Worm (Caenorhabditis elegans): Measurements from ENCODE around the gene tut-2.

The tut-2 gene

ce11 chrV:10699122-10699521, 41.1 kb downstream of the tut-2 start:
- no peak for TF ChIP-seq ceh-2 (tag; optimal IDR thresholded peaks at IDR 0.05)
- no peak for TF ChIP-seq ceh-18 (tag; optimal IDR thresholded peaks at IDR 0.05)
- TF ChIP-seq F13H6.1 (tag; optimal IDR thresholded peaks at IDR 0.05): no peak
- TF ChIP-seq fax-1 (tag; optimal IDR thresholded peaks at IDR 0.05): no peak
- TF ChIP-seq hlh-15 (tag; optimal IDR thresholded peaks at IDR 0.05): no peak
- TF ChIP-seq ceh-19 (GFP tag; optimal IDR thresholded peaks at IDR 0.05): no peak
- no peak for TF ChIP-seq lim-6 (tag; optimal IDR thresholded peaks at IDR 0.05)
- no peak for TF ChIP-seq ttx-3 (tag; optimal IDR thresholded peaks at IDR 0.05)
- TF ChIP-seq ztf-16 (tag; optimal IDR thresholded peaks at IDR 0.05): no peak

- TF ChIP-seq ceh-22 (tag; optimal IDR thresholded peaks at IDR 0.05): no peak
- no peak for TF ChIP-seq eyg-1 (tag; optimal IDR thresholded peaks at IDR 0.05)
Observed at ce11 chrV:10702249-10702648, 44.2 kb downstream of the tut-2 start, which contains the start of gene pph-1. pph-1 (plus strand) TSS chrV:10702549.

ce11 chrV:10702910-10703309, 44.9 kb downstream of the tut-2 start:
- TF ChIP-seq Y22D7AL.16 (tag; optimal IDR thresholded peaks at IDR 0.05) (no peak), unc-3 (GFP tag; conservative IDR thresholded peaks at IDR 0.05) (no peak), unc-3 (tag; optimal IDR thresholded peaks at IDR 0.05) (no peak), F13H6.1 (tag; optimal IDR thresholded peaks at IDR 0.05) (no peak), pha-2 (tag; optimal IDR thresholded peaks at IDR 0.05) (no peak), fkh-10 (GFP tag; optimal IDR thresholded peaks at IDR 0.05) (no peak), C08G9.2 (tag; optimal IDR thresholded peaks at IDR 0.05) (no peak), ceh-2 (tag; optimal IDR thresholded peaks at IDR 0.05) (no peak), ahr-1 (tag; optimal IDR thresholded peaks at IDR 0.05) (no peak), pqm-1 (tag; optimal IDR thresholded peaks at IDR 0.05) (no peak), madf-2 (tag; optimal IDR thresholded peaks at IDR 0.05) (no peak), dmd-4 (tag; optimal IDR thresholded peaks at IDR 0.05; ENCODE audit: borderline replicate concordance) (no peak), eyg-1 (tag; optimal IDR thresholded peaks at IDR 0.05) (no peak), ceh-6 (GFP tag; optimal IDR thresholded peaks at IDR 0.05) (no peak)

ce11 chrV:10708346-10708745, 50.3 kb downstream of the tut-2 start:
- no peak for TF ChIP-seq tbx-7 (tag; optimal IDR thresholded peaks at IDR 0.05)
- no peak for TF ChIP-seq elt-4 (tag; optimal IDR thresholded peaks at IDR 0.05)
- TF ChIP-seq ceh-22 (tag; optimal IDR thresholded peaks at IDR 0.05): no peak
- no peak for TF ChIP-seq tbx-2 (tag; optimal IDR thresholded peaks at IDR 0.05)
- TF ChIP-seq ceh-2 (tag; optimal IDR thresholded peaks at IDR 0.05): no peak
- no peak for TF ChIP-seq fkh-6 (tag; optimal IDR thresholded peaks at IDR 0.05)
- TF ChIP-seq ceh-24 (tag; optimal IDR thresholded peaks at IDR 0.05): no peak
- no peak for TF ChIP-seq K09A11.1 (tag; optimal IDR thresholded peaks at IDR 0.05; ENCODE audit: insufficient read depth)
- TF ChIP-seq lin-11 (tag; optimal IDR thresholded peaks at IDR 0.05): no peak
- TF ChIP-seq unc-42 (tag; optimal IDR thresholded peaks at IDR 0.05): no peak
- TF ChIP-seq hlh-30 (tag; optimal IDR thresholded peaks at IDR 0.05; ENCODE audit: insufficient read depth): no peak
- no peak for TF ChIP-seq nhr-232 (tag; optimal IDR thresholded peaks at IDR 0.05)
- no peak for TF ChIP-seq ceh-31 (tag; optimal IDR thresholded peaks at IDR 0.05)

Measured in whole organism, late embryonic.